Fruit fly (Drosophila melanogaster): ENCODE results near the gene Mnat9.

Gene Mnat9

DNA sequence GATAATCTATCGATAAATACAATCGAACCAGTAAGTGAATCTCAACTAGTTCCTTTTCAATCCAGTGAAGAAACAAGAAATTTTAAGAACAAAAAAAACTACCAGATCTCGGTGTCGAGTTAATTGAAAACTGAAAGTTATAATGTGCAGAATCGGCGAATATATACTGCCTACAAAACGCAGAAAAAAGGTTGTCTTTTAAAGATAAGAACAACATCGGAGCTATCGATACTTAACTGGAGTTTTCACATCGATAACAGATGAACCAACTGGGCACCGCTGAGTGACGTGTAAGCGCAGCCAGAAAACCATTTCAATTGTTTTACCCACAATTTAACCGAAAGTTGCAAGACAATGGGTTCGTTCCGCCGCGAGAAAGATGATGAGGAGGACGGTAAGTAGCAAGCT is 44.1 kb downstream of the Mnat9 start, which contains the start of gene gammaCOP (continued):
- TF ChIP-seq pnt (GFP tag; optimal IDR thresholded peaks at IDR 0.05) (no peak), CG10274 (GFP tag; optimal IDR thresholded peaks at IDR 0.05) (no peak), fd3F (GFP tag; optimal IDR thresholded peaks at IDR 0.05) (no peak), repo (GFP tag; optimal IDR thresholded peaks at IDR 0.05) (no peak), bcd (GFP tag; optimal IDR thresholded peaks at IDR 0.05) (no peak), bowl (GFP tag; IDR thresholded peaks at IDR 0.05) (no peak), CG1024 (GFP tag; IDR thresholded peaks at IDR 0.05) (no peak), Sin3A (optimal IDR thresholded peaks at IDR 0.05) (peak; percentile 37), MESR4 (GFP tag; optimal IDR thresholded peaks at IDR 0.05) (peak; percentile 95), kni (GFP tag; optimal IDR thresholded peaks at IDR 0.05) (no peak), CG15269 (tag; optimal IDR thresholded peaks at IDR 0.05) (no peak), Xrp1 (GFP tag; IDR thresholded peaks at IDR 0.05) (no peak), dpn (GFP tag; optimal IDR thresholded peaks at IDR 0.05) (peak in 1 of 2 experiments; percentile 9), CG8290 (GFP tag; optimal IDR thresholded peaks at IDR 0.05) (peak; percentile 21), CG8290 (tag; optimal IDR thresholded peaks at IDR 0.05) (no peak), CG30403 (GFP tag; optimal IDR thresholded peaks at IDR 0.05) (no peak), Med (GFP tag) (peak; percentile 79), stwl (tag; optimal IDR thresholded peaks at IDR 0.05) (peak; percentile 40), ind (GFP tag; optimal IDR thresholded peaks at IDR 0.05) (no peak), disco-r (GFP tag; optimal IDR thresholded peaks at IDR 0.05) (no peak), yki (optimal IDR thresholded peaks at IDR 0.05) (no peak), CG17829 (tag; optimal IDR thresholded peaks at IDR 0.05) (peak; percentile 36), Hr51 (GFP tag; optimal IDR thresholded peaks at IDR 0.05) (no peak), sens-2 (GFP tag; IDR thresholded peaks at IDR 0.05) (no peak), CG10147 (GFP tag; optimal IDR thresholded peaks at IDR 0.05) (no peak), CG11696 (GFP tag; IDR thresholded peaks at IDR 0.05) (no peak), CG3847 (GFP tag; IDR thresholded peaks at IDR 0.05) (no peak), vnd (GFP tag; IDR thresholded peaks at IDR 0.05; ENCODE audit: partially characterized antibody) (peak; percentile 89), jing (GFP tag; optimal IDR thresholded peaks at IDR 0.05) (no peak), Rfx (GFP tag; IDR thresholded peaks at IDR 0.05) (no peak), Atf-2 (GFP tag; optimal IDR thresholded peaks at IDR 0.05) (no peak), rib (GFP tag; IDR thresholded peaks at IDR 0.05) (no peak), Hr39 (optimal IDR thresholded peaks at IDR 0.05) (no peak), chm (GFP tag; IDR thresholded peaks at IDR 0.05) (no peak), MTF-1 (GFP tag; optimal IDR thresholded peaks at IDR 0.05; ENCODE audit: borderline replicate concordance) (no peak), zfh1 (GFP tag; IDR thresholded peaks at IDR 0.05) (no peak), caup (GFP tag; optimal IDR thresholded peaks at IDR 0.05; ENCODE audit: severe bottlenecking) (no peak), chinmo (GFP tag; IDR thresholded peaks at IDR 0.05; ENCODE audit: partially characterized antibody) (0 out of 4 replicates have a peak, but pooled peaks have one; percentile 47), Opbp (GFP tag; IDR thresholded peaks at IDR 0.05; ENCODE audit: partially characterized antibody) (peak; percentile 75; the same call in 1 of the 3 replicates), lilli (GFP tag; optimal IDR thresholded peaks at IDR 0.05) (peak; percentile 14), shn (GFP tag; optimal IDR thresholded peaks at IDR 0.05) (no peak), phol (tag; optimal IDR thresholded peaks at IDR 0.05) (no peak), CG8765 (GFP tag; IDR thresholded peaks at IDR 0.05) (no peak), CG7963 (GFP tag; IDR thresholded peaks at IDR 0.05; ENCODE audit: partially characterized antibody) (peak; percentile 69; the same call in 1 of the 3 replicates), CG12391 (tag; optimal IDR thresholded peaks at IDR 0.05) (peak; percentile 16), eyg (GFP tag; optimal IDR thresholded peaks at IDR 0.05) (peak; percentile 5), insv (GFP tag; optimal IDR thresholded peaks at IDR 0.05) (no peak), CG17385 (GFP tag; optimal IDR thresholded peaks at IDR 0.05) (no peak), trem (tag; optimal IDR thresholded peaks at IDR 0.05) (peak; percentile 71), hth (optimal IDR thresholded peaks at IDR 0.05) (no peak), lab (GFP tag; optimal IDR thresholded peaks at IDR 0.05) (no peak), CG11560 (tag; IDR thresholded peaks at IDR 0.05) (no peak)

All from whole organism, embryonic.